Fruit fly (Drosophila melanogaster) whole organism, prepupa: ENCODE results near the gene CG3719.

Source experiments
- CG10631 ChIP-seq: fragments of 200-800 bp; sonication (Bioruptor generic); optimal IDR thresholded peaks from 2 replicates; lab custom pipeline; 2016; ENCODE audit warnings: missing biosample characterization, missing genetic modification characterization
- CG11902 ChIP-seq: fragments of 200-800 bp; sonication (Bioruptor generic); optimal IDR thresholded peaks from 3 replicates; lab custom pipeline; 2016; ENCODE audit warnings: missing biosample characterization, missing genetic modification characterization
- CG31627 ChIP-seq: fragments of 200-800 bp; sonication (Bioruptor generic); optimal IDR thresholded peaks from 3 replicates; lab custom pipeline; 2016; ENCODE audit warnings: missing biosample characterization, missing genetic modification characterization
- CG8319 ChIP-seq: fragments of 200-800 bp; sonication (Bioruptor generic); optimal IDR thresholded peaks from 3 replicates; lab custom pipeline; 2016; ENCODE audit warnings: missing biosample characterization, missing genetic modification characterization
- Ets96B ChIP-seq: fragments of 200-800 bp; optimal IDR thresholded peaks from 2 replicates; lab custom pipeline; 2019; ENCODE audit warnings: missing biosample characterization, mild to moderate bottlenecking, missing genetic modification characterization, moderate library complexity
- Hr38 ChIP-seq: sonication (Bioruptor generic); optimal IDR thresholded peaks from 2 replicates; lab custom pipeline; 2016; ENCODE audit warnings: missing biosample characterization, missing genetic modification characterization
- OdsH ChIP-seq: fragments of 200-800 bp; sonication (Bioruptor generic); optimal IDR thresholded peaks from 3 replicates; lab custom pipeline; 2016; ENCODE audit warnings: missing biosample characterization, missing genetic modification characterization
- fd59A ChIP-seq: fragments of 200-800 bp; sonication (Bioruptor generic); optimal IDR thresholded peaks from 2 replicates; lab custom pipeline; 2017; ENCODE audit warnings: missing biosample characterization, mild to moderate bottlenecking, missing genetic modification characterization, missing genetic modification reagents
- pdm3 ChIP-seq: fragments of 200-800 bp; sonication (Bioruptor generic); optimal IDR thresholded peaks from 3 replicates; lab custom pipeline; 2016; ENCODE audit warnings: missing biosample characterization, missing genetic modification characterization

dm6 chrX:1398455-1399055 is 18.3 kb upstream of the CG3719 start:
- TF ChIP-seq Hr38 (GFP tag; lab: Kevin White, UChicago) (no peak), CG31627 (GFP tag; lab: Kevin White, UChicago) (peak; percentile 90), OdsH (peak; percentile 83), pdm3 (peak; percentile 89), fd59A (peak; percentile 80), CG10631 (GFP tag; lab: Kevin White, UChicago) (peak; percentile 86), Ets96B (tag; lab: Kevin White, UChicago) (peak; percentile 69), CG11902 (peak; percentile 85), CG8319 (peak; percentile 66)
